Fruit fly (Drosophila melanogaster): ENCODE results near the gene CG32795.

Gene CG32795

DNA sequence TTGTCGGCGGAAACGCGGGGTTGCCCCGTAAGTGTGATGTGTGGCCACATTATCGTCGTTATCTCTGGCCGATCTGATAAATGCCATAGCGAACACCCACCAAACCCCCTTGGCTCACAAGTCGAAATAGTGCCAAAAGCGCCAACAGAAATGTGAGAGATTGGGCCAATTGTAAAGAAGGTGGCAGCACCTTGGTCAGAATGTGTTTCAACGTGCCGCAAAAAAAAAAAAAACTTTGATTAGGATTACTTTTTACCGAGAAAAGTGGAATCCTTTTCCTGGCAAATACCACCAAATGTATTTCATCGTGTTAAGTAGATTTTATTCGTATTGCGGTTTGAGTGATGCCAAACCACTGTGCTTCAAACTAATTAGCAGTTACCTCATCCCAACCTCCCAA lies 47.3 kb downstream of the CG32795 start (continued):
- peak; percentile 72 for TF ChIP-seq schlank (tag; optimal IDR thresholded peaks at IDR 0.05)
- peak; percentile 81 for TF ChIP-seq CG13624 (GFP tag; optimal IDR thresholded peaks at IDR 0.05)
- TF ChIP-seq Hr39 (optimal IDR thresholded peaks at IDR 0.05), result no peak
- TF ChIP-seq ro (GFP tag; IDR thresholded peaks at IDR 0.05), result no peak
- no peak for TF ChIP-seq unc-4 (GFP tag; IDR thresholded peaks at IDR 0.05; ENCODE audit: partially characterized antibody)
- no peak for TF ChIP-seq MESR4 (GFP tag; optimal IDR thresholded peaks at IDR 0.05)
- no peak for TF ChIP-seq CG10431 (GFP tag; optimal IDR thresholded peaks at IDR 0.05)
- TF ChIP-seq Hr3 (GFP tag; optimal IDR thresholded peaks at IDR 0.05), result peak; percentile 72
- peak; percentile 69 for TF ChIP-seq ssp (GFP tag; IDR thresholded peaks at IDR 0.05)
- TF ChIP-seq repo (GFP tag; optimal IDR thresholded peaks at IDR 0.05), result peak; percentile 62
- TF ChIP-seq ind (GFP tag; optimal IDR thresholded peaks at IDR 0.05), result peak; percentile 86
- TF ChIP-seq chinmo (GFP tag; IDR thresholded peaks at IDR 0.05; ENCODE audit: partially characterized antibody), result no peak
- TF ChIP-seq Nf-YB (GFP tag; optimal IDR thresholded peaks at IDR 0.05), result peak; percentile 41
- TF ChIP-seq nerfin-2 (GFP tag; IDR thresholded peaks at IDR 0.05; ENCODE audit: partially characterized antibody), result no peak
- TF ChIP-seq CG2712 (tag; optimal IDR thresholded peaks at IDR 0.05), result peak; percentile 32
- no peak for TF ChIP-seq tll (GFP tag; optimal IDR thresholded peaks at IDR 0.05)
- peak; percentile 6 for TF ChIP-seq gcm (GFP tag; optimal IDR thresholded peaks at IDR 0.05)
- peak; percentile 29 for TF ChIP-seq Hey (tag; optimal IDR thresholded peaks at IDR 0.05)
- no peak for TF ChIP-seq Opbp (GFP tag; IDR thresholded peaks at IDR 0.05; ENCODE audit: partially characterized antibody)
- TF ChIP-seq CG1792 (GFP tag; optimal IDR thresholded peaks at IDR 0.05), result peak; percentile 80
- peak; percentile 89 for TF ChIP-seq CG10366 (GFP tag; IDR thresholded peaks at IDR 0.05)
- TF ChIP-seq Doc2 (GFP tag; IDR thresholded peaks at IDR 0.05), result peak; percentile 61
- TF ChIP-seq Sox100B (GFP tag; optimal IDR thresholded peaks at IDR 0.05), result peak; percentile 43
- peak; percentile 62 for TF ChIP-seq da (GFP tag; optimal IDR thresholded peaks at IDR 0.05)
- peak; percentile 42 for TF ChIP-seq CG6254 (GFP tag; optimal IDR thresholded peaks at IDR 0.05)
- peak; percentile 82 for TF ChIP-seq tx (GFP tag; optimal IDR thresholded peaks at IDR 0.05)
- TF ChIP-seq CHES-1-like (GFP tag; optimal IDR thresholded peaks at IDR 0.05), result peak; percentile 85
- peak; percentile 5 for TF ChIP-seq CG10979 (tag; optimal IDR thresholded peaks at IDR 0.05)
- peak; percentile 75 for TF ChIP-seq CG11560 (tag; IDR thresholded peaks at IDR 0.05)
- TF ChIP-seq dan (GFP tag; IDR thresholded peaks at IDR 0.05), result no peak
- TF ChIP-seq Ssrp (tag; optimal IDR thresholded peaks at IDR 0.05), result peak; percentile 31
- peak; percentile 45 for TF ChIP-seq fd96Cb (tag; optimal IDR thresholded peaks at IDR 0.05)
- TF ChIP-seq CG17568 (GFP tag; optimal IDR thresholded peaks at IDR 0.05), result peak; percentile 59
- peak; percentile 89 for TF ChIP-seq CG9932 (GFP tag; IDR thresholded peaks at IDR 0.05)
- TF ChIP-seq esg (GFP tag; conservative IDR thresholded peaks at IDR 0.05), result peak; percentile 86
- peak; percentile 72 for TF ChIP-seq eyg (GFP tag; optimal IDR thresholded peaks at IDR 0.05)
- peak; percentile 56 for TF ChIP-seq CG16815 (GFP tag; optimal IDR thresholded peaks at IDR 0.05)
- TF ChIP-seq CG32767 (GFP tag; IDR thresholded peaks at IDR 0.05), result peak; percentile 77
- TF ChIP-seq CG6689 (GFP tag; IDR thresholded peaks at IDR 0.05), result peak; percentile 84
- peak; percentile 37; the same call in 1 of the 2 replicates for TF ChIP-seq CG1024 (GFP tag; IDR thresholded peaks at IDR 0.05)
- TF ChIP-seq CG14014 (GFP tag; IDR thresholded peaks at IDR 0.05), result peak; percentile 92
- TF ChIP-seq CG12744 (GFP tag; optimal IDR thresholded peaks at IDR 0.05), result peak; percentile 60
- peak; percentile 42 for TF ChIP-seq sima (GFP tag; optimal IDR thresholded peaks at IDR 0.05)
- TF ChIP-seq NC2α (GFP tag; optimal IDR thresholded peaks at IDR 0.05), result peak; percentile 29
- TF ChIP-seq CG9817 (tag; optimal IDR thresholded peaks at IDR 0.05), result peak; percentile 69
- TF ChIP-seq Hand (GFP tag; optimal IDR thresholded peaks at IDR 0.05), result peak; percentile 81
- TF ChIP-seq ash1 (GFP tag; optimal IDR thresholded peaks at IDR 0.05), result no peak
- peak; percentile 90 for TF ChIP-seq Ptx1 (GFP tag; IDR thresholded peaks at IDR 0.05)
- no peak for TF ChIP-seq CG13287 (GFP tag; IDR thresholded peaks at IDR 0.05; ENCODE audit: partially characterized antibody)
- TF ChIP-seq seq (GFP tag; IDR thresholded peaks at IDR 0.05), result peak; percentile 83
- no peak for TF ChIP-seq CG17802 (tag; optimal IDR thresholded peaks at IDR 0.05)

Measured in whole organism, embryonic.